Worm (Caenorhabditis elegans) whole organism, mixed stage, embryonic: ENCODE measurements around the gene F56A8.8.
A peak's percentile ranks its signal among the peaks of the same experiment; 100 is the strongest.

Experiments used
- M03D4.4 ChIP-seq: sonication (generic microtip); optimal IDR thresholded peaks from 2 replicates; lab custom pipeline; 2017; ENCODE audit warnings: mild to moderate bottlenecking, missing genetic modification characterization, missing compliant biosample characterization
- bed-3 ChIP-seq: fragments of 200-800 bp; sonication (Bioruptor generic); optimal IDR thresholded peaks from 3 replicates; lab custom pipeline; 2018; ENCODE audit warnings: mild to moderate bottlenecking, missing genetic modification characterization, moderate library complexity, missing compliant biosample characterization
- blmp-1 ChIP-seq: fragments of 150-350 bp; optimal IDR thresholded peaks from 2 replicates; lab custom pipeline; 2014; ENCODE audit warnings: missing biosample characterization, missing genetic modification characterization
- ceh-39 ChIP-seq: fragments of 150-350 bp; optimal IDR thresholded peaks from 2 replicates; lab custom pipeline; 2014; ENCODE audit warnings: missing biosample characterization, missing genetic modification characterization
- ceh-43 ChIP-seq: fragments of 200-800 bp; sonication (Bioruptor generic); optimal IDR thresholded peaks from 2 replicates; lab custom pipeline; 2018; ENCODE audit warnings: mild to moderate bottlenecking, missing genetic modification characterization, moderate library complexity, missing compliant biosample characterization
- ceh-83 ChIP-seq: fragments of 200-800 bp; sonication (Bioruptor generic); optimal IDR thresholded peaks from 2 replicates; lab custom pipeline; 2018; ENCODE audit warnings: mild to moderate bottlenecking, missing genetic modification characterization, missing compliant biosample characterization
- ces-1 ChIP-seq: fragments of 150-350 bp; optimal IDR thresholded peaks from 2 replicates; lab custom pipeline; 2014; ENCODE audit warnings: missing biosample characterization, missing genetic modification reagents, missing genetic modification characterization
- cnd-1 ChIP-seq: fragments of 200-800 bp; sonication (Bioruptor generic); optimal IDR thresholded peaks from 2 replicates; lab custom pipeline; 2018; ENCODE audit warnings: mild to moderate bottlenecking, missing genetic modification characterization, missing compliant biosample characterization
- drap-1 ChIP-seq: fragments of 200-800 bp; sonication (Bioruptor generic); optimal IDR thresholded peaks from 3 replicates; lab custom pipeline; 2018; ENCODE audit warnings: mild to moderate bottlenecking, missing genetic modification characterization, missing compliant biosample characterization
- elt-1 ChIP-seq: sonication (generic microtip); optimal IDR thresholded peaks from 2 replicates; lab custom pipeline; 2017; ENCODE audit warnings: missing genetic modification characterization, mild to moderate bottlenecking, missing compliant biosample characterization, antibody characterized with exemption, moderate library complexity, borderline replicate concordance; ENCODE audit not compliant: insufficient read depth
- elt-3 ChIP-seq: fragments of 150-350 bp; optimal IDR thresholded peaks from 2 replicates; lab custom pipeline; 2014; ENCODE audit warnings: missing biosample characterization, missing genetic modification characterization
- flh-1 ChIP-seq: fragments of 200-800 bp; sonication (Bioruptor generic); optimal IDR thresholded peaks from 2 replicates; lab custom pipeline; 2018; ENCODE audit warnings: mild to moderate bottlenecking, missing genetic modification characterization, moderate library complexity, missing compliant biosample characterization
- ham-2 ChIP-seq: fragments of 200-800 bp; sonication (Bioruptor generic); optimal IDR thresholded peaks from 2 replicates; lab custom pipeline; 2018; ENCODE audit warnings: mild to moderate bottlenecking, missing genetic modification characterization, missing compliant biosample characterization
- hlh-1 ChIP-seq: fragments of 150-350 bp; optimal IDR thresholded peaks from 2 replicates; lab custom pipeline; 2014; ENCODE audit warnings: missing biosample characterization, missing genetic modification reagents, missing genetic modification characterization
- lin-13 ChIP-seq: fragments of 150-350 bp; optimal IDR thresholded peaks from 2 replicates; lab custom pipeline; 2014; ENCODE audit warnings: missing biosample characterization, missing genetic modification characterization
- lin-32 ChIP-seq: fragments of 200-800 bp; sonication (Bioruptor generic); optimal IDR thresholded peaks from 2 replicates; lab custom pipeline; 2018; ENCODE audit warnings: mild to moderate bottlenecking, missing genetic modification characterization, missing compliant biosample characterization
- lsy-2 ChIP-seq: fragments of 150-350 bp; optimal IDR thresholded peaks from 2 replicates; lab custom pipeline; 2014; ENCODE audit warnings: missing biosample characterization, missing genetic modification characterization
- mab-5 ChIP-seq: fragments of 150-350 bp; optimal IDR thresholded peaks from 2 replicates; lab custom pipeline; 2014; ENCODE audit warnings: missing biosample characterization, missing genetic modification characterization
- mep-1 ChIP-seq: fragments of 150-350 bp; optimal IDR thresholded peaks from 2 replicates; lab custom pipeline; 2017; ENCODE audit warnings: missing biosample characterization, missing genetic modification reagents, missing genetic modification characterization, inconsistent platforms
- mls-2 ChIP-seq: sonication (generic microtip); optimal IDR thresholded peaks from 2 replicates; lab custom pipeline; 2016; ENCODE audit warnings: mild to moderate bottlenecking, missing genetic modification characterization, moderate library complexity, missing compliant biosample characterization
- nhr-12 ChIP-seq: fragments of 150-350 bp; optimal IDR thresholded peaks from 2 replicates; lab custom pipeline; 2014; ENCODE audit warnings: missing biosample characterization, missing genetic modification characterization
- nhr-2 ChIP-seq: fragments of 150-350 bp; optimal IDR thresholded peaks from 2 replicates; lab custom pipeline; 2014; ENCODE audit warnings: missing biosample characterization, missing genetic modification characterization
- nhr-237 ChIP-seq: fragments of 150-350 bp; optimal IDR thresholded peaks from 2 replicates; lab custom pipeline; 2014; ENCODE audit warnings: missing biosample characterization, missing genetic modification characterization
- nhr-28 ChIP-seq: fragments of 150-350 bp; optimal IDR thresholded peaks from 2 replicates; lab custom pipeline; 2014; ENCODE audit warnings: missing biosample characterization, missing genetic modification characterization
- nhr-76 ChIP-seq: sonication (generic microtip); optimal IDR thresholded peaks from 2 replicates; lab custom pipeline; 2017; ENCODE audit warnings: missing biosample characterization, missing genetic modification characterization
- pha-4 ChIP-seq: fragments of 150-350 bp; optimal IDR thresholded peaks from 2 replicates; lab custom pipeline; 2018; ENCODE audit warnings: missing biosample characterization, missing genetic modification reagents, missing genetic modification characterization
- sem-2 ChIP-seq: fragments of 200-800 bp; sonication (Bioruptor generic); optimal IDR thresholded peaks from 2 replicates; lab custom pipeline; 2018; ENCODE audit warnings: mild to moderate bottlenecking, missing genetic modification characterization, missing compliant biosample characterization
- snpc-4 ChIP-seq: fragments of 150-350 bp; optimal IDR thresholded peaks from 2 replicates; lab custom pipeline; 2014; ENCODE audit warnings: missing biosample characterization, missing genetic modification characterization
- sptf-1 ChIP-seq: sonication (generic microtip); optimal IDR thresholded peaks from 2 replicates; lab custom pipeline; 2017; ENCODE audit warnings: mild to moderate bottlenecking, missing genetic modification characterization, moderate library complexity, missing compliant biosample characterization
- tbx-8 ChIP-seq: fragments of 200-800 bp; sonication (Bioruptor generic); optimal IDR thresholded peaks from 2 replicates; lab custom pipeline; 2018; ENCODE audit warnings: mild to moderate bottlenecking, missing genetic modification characterization, moderate library complexity, missing compliant biosample characterization
- unc-120 ChIP-seq: sonication (generic microtip); optimal IDR thresholded peaks from 2 replicates; lab custom pipeline; 2017; ENCODE audit warnings: missing genetic modification characterization, missing compliant biosample characterization; ENCODE audit not compliant: poor library complexity, severe bottlenecking
- unc-39 ChIP-seq: fragments of 150-350 bp; optimal IDR thresholded peaks from 2 replicates; lab custom pipeline; 2014; ENCODE audit warnings: missing biosample characterization, missing genetic modification characterization
- unc-62 ChIP-seq: fragments of 150-350 bp; optimal IDR thresholded peaks from 2 replicates; lab custom pipeline; 2014; ENCODE audit warnings: missing biosample characterization, missing genetic modification reagents, missing genetic modification characterization
- zip-8 ChIP-seq: fragments of 150-350 bp; optimal IDR thresholded peaks from 2 replicates; lab custom pipeline; 2014; ENCODE audit warnings: missing biosample characterization, missing genetic modification characterization
- ztf-11 ChIP-seq: fragments of 150-350 bp; optimal IDR thresholded peaks from 2 replicates; lab custom pipeline; 2014; ENCODE audit warnings: missing biosample characterization, missing genetic modification characterization

The F56A8.8 gene

ce11 chrIII:13310552-13310951 lies 25.0 kb downstream of the F56A8.8 start:
- no peak for TF ChIP-seq mab-5
- no peak for TF ChIP-seq blmp-1 (tag; lab: Kevin White, UChicago)
- peak; percentile 14 for TF ChIP-seq nhr-237 (tag; lab: Kevin White, UChicago)
- TF ChIP-seq zip-8 (tag; lab: Kevin White, UChicago) = no peak

ce11 chrIII:13313788-13314187 lies 28.3 kb downstream of the F56A8.8 start, which contains the start of gene Y43F4B.10:
TSS of gene Y43F4B.10 (plus strand) at chrIII:13314068.
- TF ChIP-seq unc-39 (tag; lab: Kevin White, UChicago) = no peak
- TF ChIP-seq lin-32 (GFP tag; lab: Kevin White, UChicago) = no peak
- TF ChIP-seq elt-3 (tag; lab: Kevin White, UChicago) = no peak
- no peak for TF ChIP-seq ceh-43 (GFP tag; lab: Kevin White, UChicago)
- no peak for TF ChIP-seq ztf-11 (tag; lab: Kevin White, UChicago)
- no peak for TF ChIP-seq mab-5
- TF ChIP-seq M03D4.4 = no peak
- TF ChIP-seq nhr-76 (tag; lab: Kevin White, UChicago) = no peak
- no peak for TF ChIP-seq lin-13
- TF ChIP-seq flh-1 (GFP tag; lab: Kevin White, UChicago) = no peak
- TF ChIP-seq unc-120 (tag; lab: Kevin White, UChicago) = no peak
- TF ChIP-seq hlh-1 (tag; lab: Kevin White, UChicago) = no peak
- TF ChIP-seq mls-2 (tag; lab: Kevin White, UChicago) = no peak
- no peak for TF ChIP-seq bed-3
- no peak for TF ChIP-seq ceh-83 (GFP tag; lab: Kevin White, UChicago)
- no peak for TF ChIP-seq nhr-12 (tag; lab: Kevin White, UChicago)
- no peak for TF ChIP-seq snpc-4 (tag; lab: Kevin White, UChicago)
- peak; percentile 24 for TF ChIP-seq nhr-237 (tag; lab: Kevin White, UChicago)
- TF ChIP-seq unc-62 = no peak
- TF ChIP-seq elt-1 (tag; lab: Kevin White, UChicago) = no peak
- TF ChIP-seq blmp-1 (tag; lab: Kevin White, UChicago) = no peak
- TF ChIP-seq ces-1 = peak; percentile 65
- no peak for TF ChIP-seq ham-2 (GFP tag; lab: Kevin White, UChicago)
- peak; percentile 28 for TF ChIP-seq mep-1 (tag; lab: Kevin White, UChicago)
- peak; percentile 25 for TF ChIP-seq lsy-2 (tag; lab: Kevin White, UChicago)
- no peak for TF ChIP-seq drap-1 (GFP tag; lab: Kevin White, UChicago)
- TF ChIP-seq zip-8 (tag; lab: Kevin White, UChicago) = no peak
- no peak for TF ChIP-seq nhr-28
- TF ChIP-seq pha-4 (tag; lab: Kevin White, UChicago) = no peak
- TF ChIP-seq cnd-1 (tag; lab: Kevin White, UChicago) = no peak
- TF ChIP-seq sem-2 (GFP tag; lab: Kevin White, UChicago) = no peak
- TF ChIP-seq sptf-1 = no peak
- TF ChIP-seq tbx-8 (GFP tag; lab: Kevin White, UChicago) = no peak
- TF ChIP-seq nhr-2 = no peak
- TF ChIP-seq ceh-39 (tag; lab: Kevin White, UChicago) = peak; percentile 79

- TF ChIP-seq elt-3 (tag; lab: Kevin White, UChicago) (no peak), zip-8 (tag; lab: Kevin White, UChicago) (no peak), unc-39 (tag; lab: Kevin White, UChicago) (no peak), mls-2 (tag; lab: Kevin White, UChicago) (no peak), mep-1 (tag; lab: Kevin White, UChicago) (no peak), unc-120 (tag; lab: Kevin White, UChicago) (no peak), cnd-1 (tag; lab: Kevin White, UChicago) (no peak), flh-1 (GFP tag; lab: Kevin White, UChicago) (no peak), lin-13 (no peak), lsy-2 (tag; lab: Kevin White, UChicago) (no peak), snpc-4 (tag; lab: Kevin White, UChicago) (no peak), M03D4.4 (no peak), tbx-8 (GFP tag; lab: Kevin White, UChicago) (no peak), ces-1 (no peak), blmp-1 (tag; lab: Kevin White, UChicago) (no peak), nhr-76 (tag; lab: Kevin White, UChicago) (no peak)
These were observed 29.1 kb downstream of the F56A8.8 start for ce11 chrIII:13314636-13315035.
